Worm (Caenorhabditis elegans): ENCODE measurements around the gene T11F9.10.

The T11F9.10 gene

DNA sequence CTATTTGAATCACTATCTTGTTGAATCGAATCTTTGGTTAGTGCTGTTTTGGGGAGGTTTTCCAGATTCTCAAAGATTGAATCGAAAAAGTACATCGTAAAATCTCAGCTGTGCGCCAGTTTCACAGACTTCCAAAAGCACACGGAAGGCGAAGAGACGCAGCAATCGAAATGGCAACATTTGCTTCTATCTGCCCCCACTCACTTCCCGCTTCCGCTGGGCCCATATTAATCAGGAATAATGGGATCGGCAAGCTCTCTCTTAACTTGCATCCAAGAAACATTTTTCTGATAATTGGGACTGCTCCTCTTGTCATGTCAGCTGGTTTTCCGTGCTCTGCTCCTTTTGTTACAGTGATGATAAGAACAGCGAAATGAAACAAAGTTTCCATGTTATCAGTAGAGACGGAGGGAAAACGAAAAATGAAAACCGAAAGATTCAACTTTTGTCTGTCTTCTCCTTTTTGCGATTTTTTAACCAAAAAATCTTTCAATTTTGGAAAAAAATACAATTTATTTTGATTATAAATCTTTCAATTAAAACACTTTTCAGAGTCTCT is 48.8 kb downstream of the T11F9.10 start:
- TF ChIP-seq unc-62 (GFP tag; optimal IDR thresholded peaks at IDR 0.05), result no peak

DNA sequence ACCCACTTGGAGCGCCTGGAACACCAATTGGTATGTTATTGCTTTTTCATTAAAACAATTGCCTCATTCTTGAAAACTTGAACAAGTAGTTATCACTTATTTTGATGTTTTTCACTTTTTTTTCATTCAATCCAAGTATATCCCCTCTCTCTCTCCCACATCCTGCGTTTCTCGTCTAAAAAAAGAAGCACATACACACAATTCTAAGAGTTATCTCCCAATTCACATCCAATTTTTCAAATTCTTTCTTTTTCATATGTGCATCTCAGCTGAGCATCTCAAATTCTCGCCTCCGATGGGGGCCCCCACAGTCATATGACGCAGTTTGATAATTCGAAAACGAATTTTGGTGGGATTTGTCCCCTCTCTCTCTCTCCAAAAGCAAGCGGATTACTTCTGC is 49.9 kb downstream of the T11F9.10 start:
- no peak for TF ChIP-seq unc-62 (GFP tag; optimal IDR thresholded peaks at IDR 0.05)

All from whole organism, dauer.